Worm (Caenorhabditis elegans) whole organism, young adult: ENCODE results near the gene sao-1.

Experiments used
- B0336.3 ChIP-seq: fragments of 200-800 bp; sonication (Bioruptor generic); IDR thresholded peaks from 2 replicates; pipeline ENCODE4 v1.3.6; 2022; ENCODE audit warnings: missing genetic modification characterization, missing compliant biosample characterization
- C17E4.6 ChIP-seq: fragments of 200-800 bp; sonication (Bioruptor generic); IDR thresholded peaks from 2 replicates; pipeline ENCODE4 v1.3.6; 2022; ENCODE audit warnings: missing genetic modification reagents, missing genetic modification characterization, missing compliant biosample characterization
- F37B4.10 ChIP-seq: fragments of 200-800 bp; sonication (Bioruptor generic); IDR thresholded peaks from 2 replicates; pipeline ENCODE4 v1.3.6; 2022; ENCODE audit warnings: missing genetic modification characterization, missing compliant biosample characterization
- F39B2.1 ChIP-seq: fragments of 200-800 bp; sonication (Bioruptor generic); IDR thresholded peaks from 2 replicates; pipeline ENCODE4 v1.3.6; 2022; ENCODE audit warnings: missing genetic modification reagents, missing genetic modification characterization, missing compliant biosample characterization
- F52B5.7 ChIP-seq: sonication (generic microtip); optimal IDR thresholded peaks from 2 replicates; lab custom pipeline; 2016; ENCODE audit warnings: mild to moderate bottlenecking, missing genetic modification characterization, missing compliant biosample characterization
- F57C9.4 ChIP-seq: sonication (generic microtip); optimal IDR thresholded peaks from 2 replicates; lab custom pipeline; 2017; ENCODE audit warnings: mild to moderate bottlenecking, missing genetic modification characterization, missing compliant biosample characterization
- T07F8.4 ChIP-seq: sonication (generic microtip); optimal IDR thresholded peaks from 2 replicates; lab custom pipeline; 2016; ENCODE audit warnings: mild to moderate bottlenecking, missing genetic modification characterization, moderate library complexity, missing compliant biosample characterization
- T26A5.8 ChIP-seq: sonication (generic microtip); optimal IDR thresholded peaks from 2 replicates; lab custom pipeline; 2016; ENCODE audit warnings: missing genetic modification characterization, missing compliant biosample characterization
- Y53F4B.3 ChIP-seq: fragments of 200-800 bp; sonication (Bioruptor generic); IDR thresholded peaks from 2 replicates; pipeline ENCODE4 v1.3.6; 2022; ENCODE audit warnings: missing genetic modification reagents, missing genetic modification characterization, missing compliant biosample characterization
- Y67H2A.10 ChIP-seq: fragments of 200-800 bp; sonication (Bioruptor generic); conservative IDR thresholded peaks from 2 replicates; pipeline ENCODE4 v1.3.6; 2022; ENCODE audit warnings: missing genetic modification reagents, missing genetic modification characterization, missing compliant biosample characterization
- Y79H2A.3 ChIP-seq: fragments of 200-800 bp; sonication (Bioruptor generic); conservative IDR thresholded peaks from 2 replicates; pipeline ENCODE4 v1.3.6; 2022; ENCODE audit warnings: missing genetic modification reagents, missing genetic modification characterization, missing compliant biosample characterization
- Y95B8A.8 ChIP-seq: fragments of 200-800 bp; sonication (Bioruptor generic); IDR thresholded peaks from 2 replicates; pipeline ENCODE4 v1.3.6; 2022; ENCODE audit warnings: missing genetic modification reagents, missing genetic modification characterization, missing compliant biosample characterization
- akir-1 ChIP-seq: fragments of 200-800 bp; sonication (Bioruptor generic); optimal IDR thresholded peaks from 2 replicates; lab custom pipeline; 2018; ENCODE audit warnings: mild to moderate bottlenecking, missing genetic modification characterization, moderate library complexity, missing compliant biosample characterization
- ama-1 ChIP-seq, 3 experiments: fragments of 150-350 bp in 1 of 3; sonication (generic microtip) in 2 of 3; optimal IDR thresholded peaks; 2 replicates each; lab custom pipeline; 2014 to 2018; ENCODE audit warnings: missing biosample characterization in 2 of 3, missing genetic modification characterization in 2 of 3, missing genetic modification reagents in 2 of 3
- atf-7 ChIP-seq: sonication (generic microtip); optimal IDR thresholded peaks from 2 replicates; lab custom pipeline; 2017; ENCODE audit warnings: mild to moderate bottlenecking, missing genetic modification characterization, missing compliant biosample characterization
- attf-3 ChIP-seq: fragments of 200-800 bp; sonication (Bioruptor generic); conservative IDR thresholded peaks from 2 replicates; pipeline ENCODE4 v1.3.6; 2022; ENCODE audit warnings: missing genetic modification reagents, missing genetic modification characterization, missing compliant biosample characterization
- cebp-1 ChIP-seq, 2 experiments: fragments of 200-800 bp in 1 of 2; sonication (Bioruptor generic) in 1 of 2; sonication (generic microtip) in 1 of 2; IDR thresholded peaks in 1 of 2; optimal IDR thresholded peaks in 1 of 2; 2 replicates each; pipeline versions ENCODE4 v1.3.6 to Lab custom; 2017 to 2022; ENCODE audit warnings: missing compliant biosample characterization in 2 of 2, missing genetic modification characterization in 2 of 2, mild to moderate bottlenecking in 1 of 2, missing genetic modification reagents in 1 of 2, moderate library complexity in 1 of 2
- ceh-100 ChIP-seq: fragments of 200-800 bp; sonication (Bioruptor generic); IDR thresholded peaks from 2 replicates; pipeline ENCODE4 v1.3.6; 2022; ENCODE audit warnings: missing genetic modification reagents, missing genetic modification characterization, missing compliant biosample characterization
- ceh-79 ChIP-seq: sonication (generic microtip); optimal IDR thresholded peaks from 2 replicates; lab custom pipeline; 2017; ENCODE audit warnings: mild to moderate bottlenecking, missing genetic modification characterization, missing compliant biosample characterization
- ceh-91 ChIP-seq: fragments of 200-800 bp; sonication (Bioruptor generic); IDR thresholded peaks from 2 replicates; pipeline ENCODE4 v1.3.6; 2022; ENCODE audit warnings: missing genetic modification reagents, missing genetic modification characterization, missing compliant biosample characterization
- egrh-3 ChIP-seq: fragments of 200-800 bp; sonication (Bioruptor generic); IDR thresholded peaks from 2 replicates; pipeline ENCODE4 v1.3.6; 2022; ENCODE audit warnings: missing genetic modification reagents, missing genetic modification characterization, missing compliant biosample characterization
- hlh-26 ChIP-seq: fragments of 200-800 bp; sonication (Bioruptor generic); conservative IDR thresholded peaks from 2 replicates; pipeline ENCODE4 v1.3.6; 2022; ENCODE audit warnings: missing genetic modification reagents, missing genetic modification characterization, missing compliant biosample characterization
- lin-35 ChIP-seq, 3 experiments: fragments of 150-350 bp in 2 of 3; sonication (generic microtip) in 1 of 3; optimal IDR thresholded peaks; 2 replicates each; lab custom pipeline; 2014 to 2018; ENCODE audit warnings: missing biosample characterization in 3 of 3, missing genetic modification characterization in 3 of 3, missing genetic modification reagents in 3 of 3
- lir-1 ChIP-seq: fragments of 200-800 bp; sonication (Bioruptor generic); conservative IDR thresholded peaks from 2 replicates; pipeline ENCODE4 v1.3.6; 2022; ENCODE audit warnings: missing genetic modification reagents, missing genetic modification characterization, missing compliant biosample characterization
- mel-28 ChIP-seq: sonication (generic microtip); optimal IDR thresholded peaks from 2 replicates; lab custom pipeline; 2016; ENCODE audit warnings: borderline replicate concordance, mild to moderate bottlenecking, missing genetic modification characterization, missing compliant biosample characterization
- mxl-1 ChIP-seq: sonication (generic microtip); optimal IDR thresholded peaks from 2 replicates; lab custom pipeline; 2016; ENCODE audit warnings: missing genetic modification characterization, missing compliant biosample characterization
- nfya-2 ChIP-seq: fragments of 200-800 bp; sonication (Bioruptor generic); IDR thresholded peaks from 2 replicates; pipeline ENCODE4 v1.3.6; 2022; ENCODE audit warnings: missing genetic modification reagents, missing genetic modification characterization, missing compliant biosample characterization
- nhr-120 ChIP-seq: fragments of 200-800 bp; sonication (Bioruptor generic); IDR thresholded peaks from 2 replicates; pipeline ENCODE4 v1.3.6; 2022; ENCODE audit warnings: missing genetic modification characterization, missing compliant biosample characterization
- nhr-179 ChIP-seq: sonication (generic microtip); optimal IDR thresholded peaks from 2 replicates; lab custom pipeline; 2016; ENCODE audit warnings: mild to moderate bottlenecking, missing genetic modification characterization, missing compliant biosample characterization
- nhr-90 ChIP-seq: sonication (generic microtip); optimal IDR thresholded peaks from 2 replicates; lab custom pipeline; 2016; ENCODE audit warnings: missing genotype, mild to moderate bottlenecking, missing genetic modification characterization, missing compliant biosample characterization
- sea-2 ChIP-seq: fragments of 200-800 bp; sonication (Bioruptor generic); IDR thresholded peaks from 2 replicates; pipeline ENCODE4 v1.3.6; 2022; ENCODE audit warnings: missing genetic modification characterization, missing compliant biosample characterization
- snpc-4 ChIP-seq, 5 experiments: fragments of 150-350 bp in 1 of 5; sonication (generic microtip) in 4 of 5; optimal IDR thresholded peaks; 2 replicates each; lab custom pipeline; 2014 to 2018; ENCODE audit warnings: missing genetic modification characterization in 5 of 5, missing biosample characterization in 3 of 5, antibody characterized with exemption in 2 of 5, mild to moderate bottlenecking in 2 of 5, missing compliant biosample characterization in 2 of 5, missing genotype in 2 of 5, moderate library complexity in 2 of 5, missing genetic modification reagents in 1 of 5
- ztf-6 ChIP-seq: fragments of 200-800 bp; sonication (Bioruptor generic); IDR thresholded peaks from 2 replicates; pipeline ENCODE4 v1.3.6; 2022; ENCODE audit warnings: missing genetic modification reagents, missing genetic modification characterization, missing compliant biosample characterization

Gene sao-1

DNA sequence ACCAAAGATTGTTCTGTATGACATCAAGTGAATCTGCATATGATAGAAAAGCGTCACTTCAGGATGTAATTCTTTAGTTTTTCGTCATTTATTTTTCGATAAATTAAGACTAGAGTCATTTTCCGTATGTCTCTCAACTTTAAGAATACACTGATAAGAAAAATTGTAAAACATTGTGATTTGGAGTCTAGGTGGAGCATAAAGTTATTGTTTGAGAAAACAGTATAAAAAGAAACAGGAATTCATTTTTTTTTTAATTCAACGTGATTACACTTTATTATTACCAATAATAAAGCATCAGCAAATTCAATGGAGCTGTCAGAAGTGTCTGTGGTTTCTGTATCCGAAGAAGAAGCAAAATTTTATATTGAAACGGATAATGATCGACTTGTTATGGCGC lies 14.7 kb upstream of the sao-1 start, which contains the start of gene R10D12.6:
Gene R10D12.6, plus strand, starts transcription at position 301 of the 400 bp plus-strand sequence.
- TF ChIP-seq mxl-1 (tag; lab: Kevin White, UChicago) (no peak), ceh-100 (GFP tag; lab: Robert Waterston, UW) (no peak), akir-1 (GFP tag; lab: Kevin White, UChicago) (no peak), F57C9.4 (tag; lab: Kevin White, UChicago) (no peak), attf-3 (GFP tag; lab: Robert Waterston, UW) (no peak), Y79H2A.3 (no peak), T26A5.8 (tag; lab: Kevin White, UChicago) (no peak)
- TF ChIP-seq, all 124 proteins: peak for 0

DNA sequence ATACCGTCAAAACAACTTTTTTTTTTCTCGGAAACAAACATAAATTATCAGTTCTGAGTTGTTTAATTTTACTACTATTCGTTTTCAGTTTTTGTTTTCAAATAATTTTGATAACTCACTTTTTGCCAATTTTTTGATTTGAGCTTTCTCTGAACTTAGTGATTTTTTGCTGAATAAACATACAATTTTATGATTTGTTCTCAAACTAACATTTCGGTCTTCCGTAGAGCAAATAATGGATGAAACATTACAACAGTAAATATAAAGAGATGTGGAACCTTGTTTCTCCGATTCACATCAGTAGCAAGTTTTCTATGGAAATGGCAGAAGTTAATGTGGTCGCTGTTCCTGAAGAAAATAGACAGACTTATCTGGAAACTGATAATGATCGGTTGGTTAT lies 14.0 kb upstream of the sao-1 start, which contains the start of gene R10D12.7:
Gene R10D12.7, plus strand, starts transcription at position 301 of the 400 bp plus-strand sequence.
- no peak for TF ChIP-seq sea-2 (GFP tag; lab: Robert Waterston, UW)

DNA sequence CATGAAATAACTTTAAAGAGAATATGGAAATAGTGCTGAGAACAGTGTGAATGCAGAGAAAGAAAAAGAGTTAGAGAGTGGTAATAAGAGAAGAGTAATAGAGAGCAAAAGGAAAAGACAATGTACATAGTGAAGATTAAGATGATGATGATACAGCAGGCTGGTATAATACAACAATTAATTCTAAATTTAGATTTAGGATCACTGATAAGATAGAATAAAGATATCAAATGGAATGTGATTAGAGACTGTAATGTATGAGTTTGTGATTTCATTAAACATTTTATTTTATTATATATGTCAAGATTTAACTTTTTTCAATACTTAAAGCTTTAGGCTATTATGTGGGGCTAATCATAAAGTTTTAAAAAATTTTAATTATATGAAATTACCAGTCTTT lies 10.5 kb upstream of the sao-1 start, which contains the start of gene R10D12.8:
Gene R10D12.8, minus strand, starts transcription at position 101 of the 400 bp plus-strand sequence.
- TF ChIP-seq snpc-4 (GFP tag; optimal IDR thresholded peaks at IDR 0.05; lab: Kevin White, UChicago) (no peak), snpc-4 (tag; optimal IDR thresholded peaks at IDR 0.05; lab: Kevin White, UChicago) (no peak), hlh-26 (no peak), F52B5.7 (tag; lab: Kevin White, UChicago) (no peak), Y53F4B.3 (GFP tag; lab: Robert Waterston, UW) (no peak), ztf-6 (GFP tag; lab: Robert Waterston, UW) (no peak), ceh-79 (tag; lab: Kevin White, UChicago) (no peak), nhr-120 (no peak), attf-3 (GFP tag; lab: Robert Waterston, UW) (no peak), F37B4.10 (no peak), atf-7 (tag; lab: Kevin White, UChicago) (no peak), ama-1 (optimal IDR thresholded peaks at IDR 0.05; lab: Kevin White, UChicago) (no peak), ama-1 (GFP tag; optimal IDR thresholded peaks at IDR 0.05; lab: Kevin White, UChicago) (no peak), lir-1 (GFP tag; lab: Robert Waterston, UW) (no peak), F39B2.1 (no peak), F57C9.4 (tag; lab: Kevin White, UChicago) (no peak), Y67H2A.10 (GFP tag; lab: Robert Waterston, UW) (no peak), Y95B8A.8 (GFP tag; lab: Robert Waterston, UW) (no peak), ceh-100 (GFP tag; lab: Robert Waterston, UW) (no peak), mel-28 (no peak), nhr-179 (tag; lab: Kevin White, UChicago) (no peak)

DNA sequence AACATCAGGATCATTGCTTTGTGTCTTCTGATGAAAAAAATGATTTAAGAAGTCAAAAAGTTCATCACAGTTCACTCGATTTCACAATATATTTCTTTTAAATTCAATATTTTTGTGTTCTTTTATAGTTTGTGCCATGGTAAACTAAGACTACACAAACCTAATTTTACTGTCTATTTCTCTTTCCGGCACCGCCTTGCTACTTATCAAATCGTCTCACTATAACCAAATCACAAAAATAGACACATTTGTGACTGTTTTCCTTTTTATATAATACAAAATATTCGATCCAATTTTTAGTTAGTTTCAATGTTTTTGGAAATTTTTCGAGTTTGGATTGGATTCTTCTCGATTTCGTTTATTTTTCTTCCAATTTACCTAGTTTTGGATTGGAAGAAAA lies 9.7 kb upstream of the sao-1 start, which contains the start of gene swt-6:
Gene swt-6, plus strand, starts transcription at position 301 of the 400 bp plus-strand sequence.
- no peak for TF ChIP-seq egrh-3
- TF ChIP-seq C17E4.6 (GFP tag; lab: Robert Waterston, UW) = no peak
- no peak for TF ChIP-seq nfya-2 (GFP tag; lab: Robert Waterston, UW)
- no peak for TF ChIP-seq cebp-1 (GFP tag; IDR thresholded peaks at IDR 0.05; lab: Robert Waterston, UW)
- no peak for TF ChIP-seq cebp-1 (tag; optimal IDR thresholded peaks at IDR 0.05; lab: Kevin White, UChicago)
- no peak for TF ChIP-seq nhr-90 (tag; lab: Kevin White, UChicago)
- TF ChIP-seq ceh-79 (tag; lab: Kevin White, UChicago) = no peak
- no peak for TF ChIP-seq F39B2.1
- TF ChIP-seq B0336.3 (GFP tag; lab: Robert Waterston, UW) = no peak
- TF ChIP-seq T07F8.4 (tag; lab: Kevin White, UChicago) = no peak
- TF ChIP-seq ceh-91 = no peak
- TF ChIP-seq lin-35 (GFP tag; optimal IDR thresholded peaks at IDR 0.05; lab: Kevin White, UChicago) = no peak
- TF ChIP-seq Y53F4B.3 (GFP tag; lab: Robert Waterston, UW) = no peak
